Fruit fly (Drosophila melanogaster) whole organism, prepupa: ENCODE results near the gene CG34456.
A peak's percentile ranks its signal among the peaks of the same experiment; 100 is the strongest.

Experiments used
- Blimp-1 ChIP-seq: fragments of 200-800 bp; sonication (Bioruptor generic); optimal IDR thresholded peaks from 3 replicates; lab custom pipeline; 2017; ENCODE audit warnings: missing biosample characterization, missing genetic modification characterization, mild to moderate bottlenecking, moderate library complexity, missing genetic modification reagents
- CG10631 ChIP-seq: fragments of 200-800 bp; sonication (Bioruptor generic); optimal IDR thresholded peaks from 2 replicates; lab custom pipeline; 2016; ENCODE audit warnings: missing biosample characterization, missing genetic modification characterization
- CG11762 ChIP-seq: fragments of 200-800 bp; sonication (Bioruptor generic); optimal IDR thresholded peaks from 3 replicates; lab custom pipeline; 2016; ENCODE audit warnings: missing biosample characterization, missing genetic modification characterization; ENCODE audit not compliant: insufficient read depth
- CG1621 ChIP-seq: fragments of 200-800 bp; sonication (Bioruptor generic); optimal IDR thresholded peaks from 3 replicates; lab custom pipeline; 2018; ENCODE audit warnings: missing biosample characterization, mild to moderate bottlenecking, missing genetic modification characterization
- CG31627 ChIP-seq: fragments of 200-800 bp; sonication (Bioruptor generic); optimal IDR thresholded peaks from 3 replicates; lab custom pipeline; 2016; ENCODE audit warnings: missing biosample characterization, missing genetic modification characterization
- CG32006 ChIP-seq: fragments of 200-800 bp; sonication (Bioruptor generic); optimal IDR thresholded peaks from 3 replicates; lab custom pipeline; 2017; ENCODE audit warnings: missing biosample characterization, mild to moderate bottlenecking, missing genetic modification characterization
- CG34406 ChIP-seq: fragments of 200-800 bp; sonication (Bioruptor generic); optimal IDR thresholded peaks from 3 replicates; lab custom pipeline; 2016; ENCODE audit warnings: missing biosample characterization, missing genetic modification characterization
- CG3919 ChIP-seq: fragments of 200-800 bp; sonication (Bioruptor generic); optimal IDR thresholded peaks from 3 replicates; lab custom pipeline; 2016; ENCODE audit warnings: missing biosample characterization, missing genetic modification characterization
- CG6276 ChIP-seq: fragments of 200-800 bp; sonication (Bioruptor generic); optimal IDR thresholded peaks from 2 replicates; lab custom pipeline; 2017; ENCODE audit warnings: missing biosample characterization, mild to moderate bottlenecking, missing genetic modification characterization
- CG6792 ChIP-seq: fragments of 200-800 bp; sonication (Bioruptor generic); optimal IDR thresholded peaks from 3 replicates; lab custom pipeline; 2016; ENCODE audit warnings: missing biosample characterization, missing genetic modification characterization
- CG6808 ChIP-seq: fragments of 200-800 bp; sonication (Bioruptor generic); optimal IDR thresholded peaks from 3 replicates; lab custom pipeline; 2017; ENCODE audit warnings: missing biosample characterization, missing genetic modification characterization, mild to moderate bottlenecking, moderate library complexity, missing genetic modification reagents
- CG7368 ChIP-seq: fragments of 200-800 bp; sonication (Bioruptor generic); optimal IDR thresholded peaks from 3 replicates; lab custom pipeline; 2016; ENCODE audit warnings: missing biosample characterization, missing genetic modification characterization
- CG8119 ChIP-seq: fragments of 200-800 bp; sonication (Bioruptor generic); IDR thresholded peaks from 3 replicates; pipeline ENCODE4 v1.3.6; 2022; ENCODE audit warnings: missing biosample characterization, missing genetic modification characterization
- CG8632 ChIP-seq: fragments of 200-800 bp; sonication (Bioruptor generic); optimal IDR thresholded peaks from 3 replicates; lab custom pipeline; 2016; ENCODE audit warnings: missing biosample characterization, missing genetic modification characterization
- Eip75B ChIP-seq: fragments of 200-800 bp; sonication (Bioruptor generic); optimal IDR thresholded peaks from 3 replicates; lab custom pipeline; 2016; ENCODE audit warnings: missing biosample characterization, missing genetic modification characterization
- Eip78C ChIP-seq: fragments of 200-800 bp; sonication (Bioruptor generic); peaks from one replicate; lab custom pipeline; 2016; ENCODE audit warnings: missing biosample characterization, missing genetic modification characterization
- Eip93F ChIP-seq: fragments of 200-800 bp; sonication (Bioruptor generic); optimal IDR thresholded peaks from 2 replicates; lab custom pipeline; 2016; ENCODE audit warnings: missing biosample characterization, mild to moderate bottlenecking, missing genetic modification characterization
- Ets21C ChIP-seq: fragments of 200-800 bp; sonication (Bioruptor generic); optimal IDR thresholded peaks from 3 replicates; lab custom pipeline; 2016; ENCODE audit warnings: missing biosample characterization, missing genetic modification characterization
- Ets96B ChIP-seq: fragments of 200-800 bp; optimal IDR thresholded peaks from 2 replicates; lab custom pipeline; 2019; ENCODE audit warnings: missing biosample characterization, mild to moderate bottlenecking, missing genetic modification characterization, moderate library complexity
- Gug ChIP-seq: fragments of 200-800 bp; sonication (Bioruptor generic); IDR thresholded peaks from 2 replicates; pipeline ENCODE4 v1.3.6; 2022; ENCODE audit warnings: missing biosample characterization, missing genetic modification characterization
- Hr39 ChIP-seq: fragments of 200-800 bp; sonication (Bioruptor generic); optimal IDR thresholded peaks from 2 replicates; lab custom pipeline; 2016; ENCODE audit warnings: missing biosample characterization, missing genetic modification characterization
- Hr4 ChIP-seq: fragments of 200-800 bp; sonication (Bioruptor generic); optimal IDR thresholded peaks from 3 replicates; lab custom pipeline; 2016; ENCODE audit warnings: missing biosample characterization, missing genetic modification characterization
- Met ChIP-seq: fragments of 200-800 bp; sonication (Bioruptor generic); optimal IDR thresholded peaks from 3 replicates; lab custom pipeline; 2016; ENCODE audit warnings: missing biosample characterization, missing genetic modification characterization
- OdsH ChIP-seq: fragments of 200-800 bp; sonication (Bioruptor generic); optimal IDR thresholded peaks from 3 replicates; lab custom pipeline; 2016; ENCODE audit warnings: missing biosample characterization, missing genetic modification characterization
- Smox ChIP-seq: fragments of 200-800 bp; sonication (Bioruptor generic); optimal IDR thresholded peaks from 3 replicates; lab custom pipeline; 2016; ENCODE audit warnings: missing biosample characterization, missing genetic modification characterization
- Sox102F ChIP-seq: fragments of 200-800 bp; sonication (Bioruptor generic); optimal IDR thresholded peaks from 2 replicates; lab custom pipeline; 2016; ENCODE audit warnings: missing biosample characterization, mild to moderate bottlenecking, missing genetic modification characterization
- Sox14 ChIP-seq: fragments of 200-800 bp; sonication (Bioruptor generic); optimal IDR thresholded peaks from 3 replicates; lab custom pipeline; 2016; ENCODE audit warnings: missing biosample characterization, missing genetic modification characterization
- Sox15 ChIP-seq: fragments of 200-800 bp; sonication (Bioruptor generic); optimal IDR thresholded peaks from 3 replicates; lab custom pipeline; 2016; ENCODE audit warnings: missing biosample characterization, missing genetic modification characterization
- achi ChIP-seq: fragments of 200-800 bp; sonication (Bioruptor generic); optimal IDR thresholded peaks from 3 replicates; lab custom pipeline; 2016; ENCODE audit warnings: missing biosample characterization, missing genetic modification characterization
- acj6 ChIP-seq: fragments of 200-800 bp; sonication (Bioruptor generic); optimal IDR thresholded peaks from 3 replicates; lab custom pipeline; 2016; ENCODE audit warnings: missing biosample characterization, missing genetic modification characterization
- dsx ChIP-seq: fragments of 200-800 bp; optimal IDR thresholded peaks from 3 replicates; lab custom pipeline; 2019; ENCODE audit warnings: missing biosample characterization, mild to moderate bottlenecking, missing genetic modification characterization, moderate library complexity; ENCODE audit not compliant: poor library complexity, severe bottlenecking
- fd59A ChIP-seq: fragments of 200-800 bp; sonication (Bioruptor generic); optimal IDR thresholded peaks from 2 replicates; lab custom pipeline; 2017; ENCODE audit warnings: missing biosample characterization, mild to moderate bottlenecking, missing genetic modification characterization, missing genetic modification reagents
- fd85E ChIP-seq: fragments of 200-800 bp; sonication (Bioruptor generic); optimal IDR thresholded peaks from 3 replicates; lab custom pipeline; 2016; ENCODE audit warnings: missing biosample characterization, missing genetic modification characterization
- fkh ChIP-seq: fragments of 200-800 bp; sonication (Bioruptor generic); optimal IDR thresholded peaks from 3 replicates; lab custom pipeline; 2017; ENCODE audit warnings: missing biosample characterization, mild to moderate bottlenecking, missing genetic modification characterization, moderate library complexity
- net ChIP-seq: fragments of 200-800 bp; sonication (Bioruptor generic); optimal IDR thresholded peaks from 3 replicates; lab custom pipeline; 2016; ENCODE audit warnings: missing biosample characterization, missing genetic modification characterization
- pdm3 ChIP-seq: fragments of 200-800 bp; sonication (Bioruptor generic); optimal IDR thresholded peaks from 3 replicates; lab custom pipeline; 2016; ENCODE audit warnings: missing biosample characterization, missing genetic modification characterization
- salr ChIP-seq, 2 experiments: fragments of 200-800 bp; sonication (Bioruptor generic); optimal IDR thresholded peaks; 3 replicates each; lab custom pipeline; 2016 to 2018; ENCODE audit warnings: missing biosample characterization in 2 of 2, missing genetic modification characterization in 2 of 2, mild to moderate bottlenecking in 1 of 2
- ss ChIP-seq, 2 experiments: fragments of 200-800 bp; sonication (Bioruptor generic); optimal IDR thresholded peaks; 2 replicates in 1 of 2; 3 replicates in 1 of 2; lab custom pipeline; 2017 to 2018; ENCODE audit warnings: mild to moderate bottlenecking in 2 of 2, missing biosample characterization in 2 of 2, missing genetic modification characterization in 2 of 2, moderate library complexity in 1 of 2
- svp ChIP-seq: fragments of 200-800 bp; sonication (Bioruptor generic); peaks from one replicate; lab custom pipeline; 2016; ENCODE audit warnings: missing biosample characterization, missing genetic modification characterization
- vri ChIP-seq: fragments of 200-800 bp; sonication (Bioruptor generic); optimal IDR thresholded peaks from 3 replicates; lab custom pipeline; 2016; ENCODE audit warnings: missing biosample characterization, mild to moderate bottlenecking, missing genetic modification characterization

Gene CG34456

dm6 chr3L:9337942-9338468 is 23.9 kb upstream of the CG34456 start (continued):
- TF ChIP-seq CG34406 (GFP tag; lab: Kevin White, UChicago) = no peak

dm6 chr3L:9338510-9338909 is 23.4 kb upstream of the CG34456 start, which contains the start of gene PGRP-LC:
Gene PGRP-LC (plus strand): TSS chr3L:9338810.
- TF ChIP-seq Blimp-1 (GFP tag; lab: Kevin White, UChicago) (no peak), Eip78C (peak; percentile 32), net (GFP tag; lab: Kevin White, UChicago) (no peak)

dm6 chr3L:9339021-9339420 is 22.9 kb upstream of the CG34456 start:
- TF ChIP-seq Hr39 (GFP tag; lab: Kevin White, UChicago) (no peak), CG7368 (GFP tag; lab: Kevin White, UChicago) (no peak), Sox14 (peak; percentile 3), CG10631 (GFP tag; lab: Kevin White, UChicago) (no peak), CG6792 (GFP tag; lab: Kevin White, UChicago) (no peak), CG31627 (GFP tag; lab: Kevin White, UChicago) (no peak), CG11762 (GFP tag; lab: Kevin White, UChicago) (peak; percentile 34), CG8119 (GFP tag; lab: Robert Waterston, UW) (peak; percentile 21; the same call in 1 of the 3 replicates), Met (GFP tag; lab: Kevin White, UChicago) (no peak), acj6 (peak; percentile 20), CG32006 (peak; percentile 18), CG34406 (GFP tag; lab: Kevin White, UChicago) (no peak), Eip78C (peak; percentile 80), Sox15 (GFP tag; lab: Kevin White, UChicago) (peak; percentile 7), Ets21C (no peak), salr (GFP tag; optimal IDR thresholded peaks at IDR 0.05; lab: Kevin White, UChicago) (no peak), CG6808 (GFP tag; lab: Kevin White, UChicago) (no peak), Eip93F (GFP tag; lab: Kevin White, UChicago) (no peak), Hr4 (GFP tag; lab: Kevin White, UChicago) (peak; percentile 23), vri (GFP tag; lab: Kevin White, UChicago) (no peak), Sox102F (GFP tag; lab: Kevin White, UChicago) (no peak), Eip75B (no peak), net (GFP tag; lab: Kevin White, UChicago) (peak; percentile 11), Gug (peak; percentile 12; the same call in 1 of the 2 replicates), CG3919 (GFP tag; lab: Kevin White, UChicago) (no peak), svp (peak; percentile 69), pdm3 (GFP tag; lab: Kevin White, UChicago) (peak; percentile 45), dsx (no peak), Ets96B (tag; lab: Kevin White, UChicago) (no peak), Smox (GFP tag; lab: Kevin White, UChicago) (no peak), CG8632 (GFP tag; lab: Kevin White, UChicago) (no peak), CG1621 (tag; lab: Kevin White, UChicago) (no peak), ss (GFP tag; optimal IDR thresholded peaks at IDR 0.05; lab: Kevin White, UChicago) (no peak), fd85E (GFP tag; lab: Kevin White, UChicago) (no peak), CG6276 (GFP tag; lab: Kevin White, UChicago) (peak; percentile 7), OdsH (GFP tag; lab: Kevin White, UChicago) (peak; percentile 19), fd59A (GFP tag; lab: Kevin White, UChicago) (no peak), fkh (GFP tag; lab: Kevin White, UChicago) (no peak), achi (no peak)
